Fruit fly (Drosophila melanogaster) whole organism, embryonic: Measurements from ENCODE around the gene Ankrd49.
A peak's percentile ranks its signal among the peaks of the same experiment; 100 is the strongest.

ENCODE experiments used
- CG10366 ChIP-seq: fragments of 200-800 bp; sonication (Bioruptor generic); IDR thresholded peaks from 2 replicates; pipeline ENCODE4 v1.3.6; 2022; ENCODE audit warnings: missing biosample characterization, missing genetic modification characterization
- CG12219 ChIP-seq: fragments of 200-800 bp; sonication (Bioruptor generic); optimal IDR thresholded peaks from 3 replicates; lab custom pipeline; 2018; ENCODE audit warnings: missing biosample characterization, mild to moderate bottlenecking, missing genetic modification characterization
- CG13296 ChIP-seq: fragments of 200-800 bp; sonication (Bioruptor generic); optimal IDR thresholded peaks from 3 replicates; lab custom pipeline; 2018; ENCODE audit warnings: missing biosample characterization, mild to moderate bottlenecking, missing genetic modification characterization
- CG13894 ChIP-seq: fragments of 200-800 bp; sonication (Bioruptor generic); optimal IDR thresholded peaks from 3 replicates; lab custom pipeline; 2018; ENCODE audit warnings: missing biosample characterization, mild to moderate bottlenecking, missing genetic modification characterization, moderate library complexity
- CG15479 ChIP-seq: fragments of 200-800 bp; sonication (Bioruptor generic); optimal IDR thresholded peaks from 3 replicates; lab custom pipeline; 2019; ENCODE audit warnings: missing biosample characterization, mild to moderate bottlenecking, missing genetic modification characterization, moderate library complexity
- CG17328 ChIP-seq: fragments of 200-800 bp; sonication (Bioruptor generic); IDR thresholded peaks from 2 replicates; pipeline ENCODE4 v1.3.6; 2022; ENCODE audit warnings: missing biosample characterization, missing genetic modification characterization
- CG17385 ChIP-seq: fragments of 200-800 bp; sonication (Bioruptor generic); optimal IDR thresholded peaks from 3 replicates; lab custom pipeline; 2018; ENCODE audit warnings: missing biosample characterization, mild to moderate bottlenecking, missing genetic modification characterization
- CG17568 ChIP-seq: fragments of 200-800 bp; sonication (Bioruptor generic); optimal IDR thresholded peaks from 2 replicates; lab custom pipeline; 2018; ENCODE audit warnings: missing biosample characterization, mild to moderate bottlenecking, missing genetic modification characterization, moderate library complexity
- CG1832 ChIP-seq: fragments of 200-800 bp; sonication (Bioruptor generic); optimal IDR thresholded peaks from 2 replicates; lab custom pipeline; 2017; ENCODE audit warnings: missing biosample characterization, mild to moderate bottlenecking, missing genetic modification characterization, inconsistent platforms
- CG18599 ChIP-seq: fragments of 200-800 bp; sonication (Bioruptor generic); optimal IDR thresholded peaks from 3 replicates; lab custom pipeline; 2017; ENCODE audit warnings: missing biosample characterization, missing genetic modification characterization, mild to moderate bottlenecking, moderate library complexity, missing genetic modification reagents
- CG31388 ChIP-seq: fragments of 200-800 bp; sonication (Bioruptor generic); optimal IDR thresholded peaks from 2 replicates; lab custom pipeline; 2016; ENCODE audit warnings: missing biosample characterization, missing genetic modification characterization
- CG3281 ChIP-seq: fragments of 200-800 bp; sonication (Bioruptor generic); optimal IDR thresholded peaks from 3 replicates; lab custom pipeline; 2017; ENCODE audit warnings: missing biosample characterization, mild to moderate bottlenecking, missing genetic modification characterization
- CG34224 ChIP-seq: fragments of 200-800 bp; sonication (Bioruptor generic); IDR thresholded peaks from 3 replicates; pipeline ENCODE4 v1.3.6; 2022; ENCODE audit warnings: missing biosample characterization, missing genetic modification characterization; ENCODE audit not compliant: partially characterized antibody
- CG5180 ChIP-seq: fragments of 200-800 bp; sonication (Bioruptor generic); optimal IDR thresholded peaks from 3 replicates; lab custom pipeline; 2017; ENCODE audit warnings: missing biosample characterization, missing genetic modification characterization, mild to moderate bottlenecking, moderate library complexity, missing genetic modification reagents
- CG6765 ChIP-seq: fragments of 200-800 bp; sonication (Bioruptor generic); optimal IDR thresholded peaks from 3 replicates; lab custom pipeline; 2017; ENCODE audit warnings: missing biosample characterization, mild to moderate bottlenecking, missing genetic modification characterization
- CG7786 ChIP-seq: fragments of 200-800 bp; sonication (Bioruptor generic); optimal IDR thresholded peaks from 2 replicates; lab custom pipeline; 2016; ENCODE audit warnings: missing biosample characterization, missing genetic modification characterization
- CG8281 ChIP-seq: fragments of 200-800 bp; sonication (Bioruptor generic); optimal IDR thresholded peaks from 2 replicates; lab custom pipeline; 2018; ENCODE audit warnings: missing biosample characterization, mild to moderate bottlenecking, missing genetic modification characterization, moderate library complexity
- CG9609 ChIP-seq: fragments of 200-800 bp; sonication (Bioruptor generic); optimal IDR thresholded peaks from 3 replicates; lab custom pipeline; 2016; ENCODE audit warnings: missing biosample characterization, missing genetic modification characterization
- Dbx ChIP-seq: fragments of 200-800 bp; sonication (Bioruptor generic); IDR thresholded peaks from 3 replicates; pipeline ENCODE4 v1.3.6; 2022; ENCODE audit warnings: missing biosample characterization, missing genetic modification characterization
- Dll ChIP-seq: fragments of 200-800 bp; sonication (Bioruptor generic); IDR thresholded peaks from 4 replicates; pipeline ENCODE4 v1.3.6; 2022; ENCODE audit warnings: missing biosample characterization, missing genetic modification characterization; ENCODE audit not compliant: partially characterized antibody
- Dp ChIP-seq: fragments of 200-800 bp; sonication (Bioruptor generic); optimal IDR thresholded peaks from 2 replicates; lab custom pipeline; 2018; ENCODE audit warnings: missing biosample characterization, mild to moderate bottlenecking, missing genetic modification characterization, moderate library complexity
- Drgx ChIP-seq: fragments of 200-800 bp; sonication (Bioruptor generic); IDR thresholded peaks from 2 replicates; pipeline ENCODE4 v1.3.6; 2022; ENCODE audit warnings: missing biosample characterization, missing genetic modification characterization
- Hr78 ChIP-seq, 2 experiments: fragments of 200-800 bp in 1 of 2; fragments of >200 bp in 1 of 2; sonication (Bioruptor generic) in 1 of 2; optimal IDR thresholded peaks; 2 replicates each; lab custom pipeline; 2017 to 2019; ENCODE audit warnings: missing biosample characterization in 2 of 2, missing genetic modification characterization in 2 of 2, mild to moderate bottlenecking in 1 of 2, moderate library complexity in 1 of 2
- Lpt ChIP-seq: fragments of >200 bp; optimal IDR thresholded peaks from 2 replicates; lab custom pipeline; 2018; ENCODE audit warnings: missing biosample characterization, missing genetic modification characterization
- NC2α ChIP-seq: fragments of 200-800 bp; sonication (Bioruptor generic); optimal IDR thresholded peaks from 2 replicates; lab custom pipeline; 2016; ENCODE audit warnings: missing biosample characterization, missing genetic modification characterization
- Oaz ChIP-seq: fragments of 200-800 bp; sonication (Bioruptor generic); IDR thresholded peaks from 2 replicates; pipeline ENCODE4 v1.3.6; 2022; ENCODE audit warnings: missing biosample characterization, missing genetic modification characterization
- Ravus ChIP-seq: fragments of 200-800 bp; sonication (Bioruptor generic); IDR thresholded peaks from 2 replicates; pipeline ENCODE4 v1.3.6; 2022; ENCODE audit warnings: missing biosample characterization, missing genetic modification characterization
- Sry-β ChIP-seq: fragments of 200-800 bp; sonication (Bioruptor generic); optimal IDR thresholded peaks from 2 replicates; lab custom pipeline; 2018; ENCODE audit warnings: missing biosample characterization, mild to moderate bottlenecking, missing genetic modification characterization, moderate library complexity
- ato ChIP-seq: fragments of 200-800 bp; sonication (Bioruptor generic); IDR thresholded peaks from 2 replicates; pipeline ENCODE4 v1.3.6; 2022; ENCODE audit warnings: missing biosample characterization, missing genetic modification characterization; ENCODE audit not compliant: partially characterized antibody
- bbx ChIP-seq: fragments of 200-800 bp; sonication (Bioruptor generic); IDR thresholded peaks from 2 replicates; pipeline ENCODE4 v1.3.6; 2022; ENCODE audit warnings: missing biosample characterization, missing genetic modification characterization; ENCODE audit not compliant: partially characterized antibody
- cad ChIP-seq: fragments of >200 bp; optimal IDR thresholded peaks from 2 replicates; lab custom pipeline; 2017; ENCODE audit warnings: missing biosample characterization, missing genetic modification characterization
- cg ChIP-seq: fragments of 200-800 bp; sonication (Bioruptor generic); optimal IDR thresholded peaks from 3 replicates; lab custom pipeline; 2019; ENCODE audit warnings: missing biosample characterization, mild to moderate bottlenecking, missing genetic modification characterization, moderate library complexity
- chn ChIP-seq: fragments of 200-800 bp; sonication (Bioruptor generic); optimal IDR thresholded peaks from 2 replicates; lab custom pipeline; 2016; ENCODE audit warnings: missing biosample characterization, missing genetic modification characterization
- dati ChIP-seq: fragments of 200-800 bp; sonication (Bioruptor generic); IDR thresholded peaks from 2 replicates; pipeline ENCODE4 v1.3.6; 2022; ENCODE audit warnings: missing biosample characterization, missing genetic modification characterization
- dysf ChIP-seq: fragments of 200-800 bp; sonication (Bioruptor generic); IDR thresholded peaks from 3 replicates; pipeline ENCODE4 v1.3.6; 2022; ENCODE audit warnings: missing biosample characterization, missing genetic modification characterization
- ems ChIP-seq: fragments of 200-800 bp; sonication (Bioruptor generic); optimal IDR thresholded peaks from 3 replicates; lab custom pipeline; 2016; ENCODE audit warnings: missing biosample characterization, missing genetic modification characterization
- esg ChIP-seq: fragments of 200-800 bp; sonication (Bioruptor generic); conservative IDR thresholded peaks from 2 replicates; pipeline ENCODE4 v1.3.6; 2022; ENCODE audit warnings: missing biosample characterization, missing genetic modification characterization
- exex ChIP-seq: fragments of 200-800 bp; sonication (Bioruptor generic); optimal IDR thresholded peaks from 4 replicates; lab custom pipeline; 2018; ENCODE audit warnings: missing biosample characterization, mild to moderate bottlenecking, missing genetic modification characterization, moderate library complexity
- grau ChIP-seq: fragments of 200-800 bp; optimal IDR thresholded peaks from 3 replicates; lab custom pipeline; 2019; ENCODE audit warnings: missing biosample characterization, mild to moderate bottlenecking, missing genetic modification characterization, moderate library complexity
- nerfin-1 ChIP-seq: fragments of 200-800 bp; sonication (Bioruptor generic); optimal IDR thresholded peaks from 3 replicates; lab custom pipeline; 2019; ENCODE audit warnings: missing biosample characterization, mild to moderate bottlenecking, missing genetic modification characterization, moderate library complexity
- org-1 ChIP-seq: fragments of 200-800 bp; sonication (Bioruptor generic); optimal IDR thresholded peaks from 2 replicates; lab custom pipeline; 2017; ENCODE audit warnings: missing biosample characterization, missing genetic modification characterization
- ro ChIP-seq: fragments of 200-800 bp; sonication (Bioruptor generic); IDR thresholded peaks from 2 replicates; pipeline ENCODE4 v1.3.6; 2022; ENCODE audit warnings: missing biosample characterization, missing genetic modification characterization
- sc ChIP-seq, 3 experiments: fragments of >200 bp in 2 of 3; fragments of 200-800 bp in 1 of 3; sonication (Bioruptor generic) in 1 of 3; optimal IDR thresholded peaks; 2 replicates in 2 of 3; 3 replicates in 1 of 3; lab custom pipeline; 2017; ENCODE audit warnings: mild to moderate bottlenecking in 1 of 3, missing biosample characterization in 1 of 3, missing genetic modification characterization in 1 of 3, missing genetic modification reagents in 1 of 3
- sd ChIP-seq: fragments of 200-800 bp; sonication (Bioruptor generic); optimal IDR thresholded peaks from 3 replicates; lab custom pipeline; 2018; ENCODE audit warnings: missing biosample characterization, mild to moderate bottlenecking, missing genetic modification characterization, moderate library complexity
- sens ChIP-seq: fragments of 200-800 bp; sonication (Bioruptor generic); peaks from one replicate; lab custom pipeline; 2016; ENCODE audit warnings: missing biosample characterization, missing genetic modification characterization
- shn ChIP-seq: fragments of 200-800 bp; sonication (Bioruptor generic); optimal IDR thresholded peaks from 3 replicates; lab custom pipeline; 2016; ENCODE audit warnings: missing biosample characterization, missing genetic modification characterization
- slbo ChIP-seq: fragments of 200-800 bp; sonication (Bioruptor generic); IDR thresholded peaks from 2 replicates; pipeline ENCODE4 v1.3.6; 2022; ENCODE audit warnings: missing biosample characterization, missing genetic modification characterization
- sob ChIP-seq: fragments of 200-800 bp; sonication (Bioruptor generic); IDR thresholded peaks from 2 replicates; pipeline ENCODE4 v1.3.6; 2022; ENCODE audit warnings: missing biosample characterization, missing genetic modification characterization
- sug ChIP-seq: fragments of 200-800 bp; optimal IDR thresholded peaks from 2 replicates; lab custom pipeline; 2019; ENCODE audit warnings: missing biosample characterization, mild to moderate bottlenecking, missing genetic modification characterization, moderate library complexity
- tll ChIP-seq, 2 experiments: fragments of 200-800 bp in 1 of 2; fragments of >200 bp in 1 of 2; sonication (Bioruptor generic) in 1 of 2; optimal IDR thresholded peaks; 2 replicates each; lab custom pipeline; 2017 to 2019; ENCODE audit warnings: missing biosample characterization in 2 of 2, missing genetic modification characterization in 2 of 2, mild to moderate bottlenecking in 1 of 2, moderate library complexity in 1 of 2
- vvl ChIP-seq: fragments of 200-800 bp; sonication (Bioruptor generic); IDR thresholded peaks from 2 replicates; pipeline ENCODE4 v1.3.6; 2022; ENCODE audit warnings: missing biosample characterization, missing genetic modification characterization

Gene Ankrd49

DNA sequence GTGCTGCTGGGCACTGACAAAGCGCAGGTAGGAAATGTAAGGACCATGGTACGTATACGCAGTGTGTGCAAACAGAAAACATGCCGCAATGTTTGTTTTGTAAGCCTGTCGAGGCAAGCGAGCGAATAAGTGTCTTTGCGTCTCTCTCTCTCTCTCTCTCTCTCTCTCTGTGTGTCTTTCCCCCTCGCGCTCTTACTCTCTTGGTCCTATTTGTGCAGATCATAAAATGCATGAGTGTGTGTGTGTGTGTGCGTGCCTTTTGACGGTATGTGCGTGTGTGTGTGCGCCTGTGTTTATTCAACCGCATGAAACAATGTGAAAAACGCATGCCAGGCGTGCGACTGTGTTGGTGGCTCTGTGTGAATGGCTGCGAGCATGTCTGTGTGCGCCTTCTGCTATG lies 6.3 kb upstream of the Ankrd49 start:
- TF ChIP-seq org-1, result no peak
- no peak for TF ChIP-seq ato (GFP tag; lab: Robert Waterston, UW)
- TF ChIP-seq Drgx (GFP tag; lab: Robert Waterston, UW), result no peak
- no peak for TF ChIP-seq NC2α (GFP tag; lab: Kevin White, UChicago)
- TF ChIP-seq CG15479 (GFP tag; lab: Kevin White, UChicago), result peak; percentile 55
- no peak for TF ChIP-seq CG13296 (GFP tag; lab: Kevin White, UChicago)
- no peak for TF ChIP-seq ro (GFP tag; lab: Robert Waterston, UW)
- TF ChIP-seq chn (GFP tag; lab: Kevin White, UChicago), result no peak
- no peak for TF ChIP-seq ems
- TF ChIP-seq grau (tag; lab: Kevin White, UChicago), result no peak
- no peak for TF ChIP-seq sens (GFP tag; lab: Kevin White, UChicago)
- no peak for TF ChIP-seq exex (tag; lab: Kevin White, UChicago)
- no peak for TF ChIP-seq CG6765 (GFP tag; lab: Kevin White, UChicago)
- no peak for TF ChIP-seq CG18599
- 0 out of 2 replicates have a peak, but pooled peaks have one; percentile 10 for TF ChIP-seq CG17328 (GFP tag; lab: Robert Waterston, UW)
- no peak for TF ChIP-seq CG17385 (GFP tag; lab: Kevin White, UChicago)
- TF ChIP-seq esg (GFP tag; lab: Robert Waterston, UW), result no peak
- TF ChIP-seq slbo, result no peak
- TF ChIP-seq CG34224, result no peak
- TF ChIP-seq Dbx (GFP tag; lab: Robert Waterston, UW), result no peak
- no peak for TF ChIP-seq dati (GFP tag; lab: Robert Waterston, UW)
- no peak for TF ChIP-seq Hr78 (GFP tag; optimal IDR thresholded peaks at IDR 0.05; lab: Kevin White, UChicago)
- peak; percentile 80 for TF ChIP-seq cad (GFP tag; lab: Kevin White, UChicago)
- no peak for TF ChIP-seq nerfin-1 (tag; lab: Kevin White, UChicago)
- TF ChIP-seq sc (optimal IDR thresholded peaks at IDR 0.05; lab: Kevin White, UChicago), result no peak
- TF ChIP-seq sc (GFP tag; optimal IDR thresholded peaks at IDR 0.05; lab: Kevin White, UChicago), result no peak
- TF ChIP-seq CG8281, result no peak
- no peak for TF ChIP-seq Sry-β (GFP tag; lab: Kevin White, UChicago)
- peak; percentile 4 for TF ChIP-seq sd (tag; lab: Kevin White, UChicago)
- no peak for TF ChIP-seq CG7786 (GFP tag; lab: Kevin White, UChicago)
- TF ChIP-seq CG13894 (tag; lab: Kevin White, UChicago), result no peak
- peak; percentile 10 for TF ChIP-seq CG1832 (GFP tag; lab: Kevin White, UChicago)
- TF ChIP-seq sob (GFP tag; lab: Robert Waterston, UW), result no peak
- no peak for TF ChIP-seq CG17568 (GFP tag; lab: Kevin White, UChicago)
- TF ChIP-seq Dp (GFP tag; lab: Kevin White, UChicago), result no peak
- peak; percentile 47 for TF ChIP-seq cg (GFP tag; lab: Kevin White, UChicago)
- TF ChIP-seq CG12219 (GFP tag; lab: Kevin White, UChicago), result no peak
- no peak for TF ChIP-seq Lpt (GFP tag; lab: Kevin White, UChicago)
- no peak for TF ChIP-seq vvl (GFP tag; lab: Robert Waterston, UW)
- TF ChIP-seq Dll (GFP tag; lab: Robert Waterston, UW), result no peak
- no peak for TF ChIP-seq CG5180 (GFP tag; lab: Kevin White, UChicago)
- no peak for TF ChIP-seq shn (GFP tag; lab: Kevin White, UChicago)
- TF ChIP-seq CG31388 (GFP tag; lab: Kevin White, UChicago), result no peak
- no peak for TF ChIP-seq Oaz (GFP tag; lab: Robert Waterston, UW)
- no peak for TF ChIP-seq Ravus (GFP tag; lab: Robert Waterston, UW)
- no peak for TF ChIP-seq CG3281
- TF ChIP-seq tll (GFP tag; optimal IDR thresholded peaks at IDR 0.05; lab: Kevin White, UChicago), result peak in 1 of 2 experiments; percentile 83
- TF ChIP-seq sug (tag; lab: Kevin White, UChicago), result no peak
- TF ChIP-seq CG9609 (GFP tag; lab: Kevin White, UChicago), result no peak
- TF ChIP-seq CG10366 (GFP tag; lab: Robert Waterston, UW), result no peak
- no peak for TF ChIP-seq bbx (GFP tag; lab: Robert Waterston, UW)
- no peak for TF ChIP-seq dysf (GFP tag; lab: Robert Waterston, UW)
